Fruit fly (Drosophila melanogaster) S2 (cell line): ENCODE results near the gene cd.

Source experiments
- CG8478 ChIP-seq: fragments of >200 bp; optimal IDR thresholded peaks from 2 replicates; lab custom pipeline; 2018
- CTCF ChIP-seq, 2 experiments: fragments of >200 bp; optimal IDR thresholded peaks; 2 replicates each; lab custom pipeline; 2018

The cd gene

dm6 chr3R:22684948-22685253 lies 9.9 kb upstream of the cd start:
- TF ChIP-seq CG8478, result no peak
- TF ChIP-seq CTCF (optimal IDR thresholded peaks at IDR 0.05; lab: Kevin White, UChicago), result no peak

- TF ChIP-seq CG8478 (no peak), CTCF (optimal IDR thresholded peaks at IDR 0.05; lab: Kevin White, UChicago) (no peak)
Observed at dm6 chr3R:22686336-22686874, 8.4 kb upstream of the cd start, which contains the start of the genes Gclm and CG17625. Gclm (minus strand) TSS chr3R:22686510. CG17625 (plus strand) TSS chr3R:22686849.

- TF ChIP-seq CG8478 (no peak), CTCF (optimal IDR thresholded peaks at IDR 0.05; lab: Kevin White, UChicago) (no peak)
Observed at dm6 chr3R:22690311-22690710, 4.4 kb upstream of the cd start, which contains the start of the genes wfs1 and Nup133. wfs1 (minus strand) TSS chr3R:22690380. Nup133 (plus strand) TSS chr3R:22690607.

- no peak for TF ChIP-seq CTCF (optimal IDR thresholded peaks at IDR 0.05; lab: Kevin White, UChicago)
- TF ChIP-seq CG8478, result no peak
Observed at dm6 chr3R:22698208-22698607, 3.4 kb downstream of the cd start, which contains the start of gene Cyp6d4. Cyp6d4 (plus strand) TSS chr3R:22698319.

dm6 chr3R:22701793-22702192 lies 7.0 kb downstream of the cd start, which contains the start of the genes CG6972 and CCAP:
CG6972 (plus strand) TSS chr3R:22702007.
CCAP (minus strand) TSS chr3R:22702084.
- TF ChIP-seq CTCF (optimal IDR thresholded peaks at IDR 0.05; lab: Kevin White, UChicago) (no peak), CG8478 (no peak)

- TF ChIP-seq CTCF (optimal IDR thresholded peaks at IDR 0.05; lab: Kevin White, UChicago), result no peak
- no peak for TF ChIP-seq CG8478
Observed at dm6 chr3R:22707178-22707577, 12.4 kb downstream of the cd start, which contains the start of gene CG13842. CG13842 (minus strand) TSS chr3R:22707278.

- no peak for TF ChIP-seq CTCF (optimal IDR thresholded peaks at IDR 0.05; lab: Kevin White, UChicago)
- no peak for TF ChIP-seq CG8478
Observed at dm6 chr3R:22710662-22711061, 15.9 kb downstream of the cd start, which contains the start of gene CG4907. CG4907 (minus strand) TSS chr3R:22710762.

dm6 chr3R:22717863-22718262 lies 23.1 kb downstream of the cd start:
- TF ChIP-seq CTCF (optimal IDR thresholded peaks at IDR 0.05; lab: Kevin White, UChicago), result no peak
- TF ChIP-seq CG8478, result no peak

dm6 chr3R:22718401-22718800 lies 23.6 kb downstream of the cd start:
- TF ChIP-seq CTCF (optimal IDR thresholded peaks at IDR 0.05; lab: Kevin White, UChicago), result no peak
- TF ChIP-seq CG8478, result no peak

- TF ChIP-seq CTCF (optimal IDR thresholded peaks at IDR 0.05; lab: Kevin White, UChicago) (no peak), CG8478 (no peak)
Observed at dm6 chr3R:22718937-22719606, 24.3 kb downstream of the cd start.

- TF ChIP-seq CTCF (optimal IDR thresholded peaks at IDR 0.05; lab: Kevin White, UChicago) (no peak), CG8478 (no peak)
Observed at dm6 chr3R:22719607-22719949, 24.8 kb downstream of the cd start.

dm6 chr3R:22720808-22721306 lies 26.1 kb downstream of the cd start, which contains the start of gene wge:
wge (minus strand) TSS chr3R:22721150.
- no peak for TF ChIP-seq CG8478
- TF ChIP-seq CTCF (optimal IDR thresholded peaks at IDR 0.05; lab: Kevin White, UChicago), result peak in 1 of 2 experiments; percentile 21

dm6 chr3R:22724149-22724973 lies 29.6 kb downstream of the cd start, which contains the start of gene Irp-1A:
Irp-1A (minus strand) TSS chr3R:22724587.
- TF ChIP-seq CTCF (optimal IDR thresholded peaks at IDR 0.05; lab: Kevin White, UChicago) (no peak), CG8478 (no peak)

- TF ChIP-seq CG8478 (no peak), CTCF (optimal IDR thresholded peaks at IDR 0.05; lab: Kevin White, UChicago) (peak; percentile 2 to 34)
Observed at dm6 chr3R:22726031-22726770, 31.4 kb downstream of the cd start, which contains the start of gene RNF220. RNF220 (minus strand) TSS chr3R:22726414.
